Fruit fly (Drosophila melanogaster): Measurements from ENCODE around the gene CG17672.

The CG17672 gene

dm6 chr3L:13022160-13022853 lies 6.5 kb upstream of the CG17672 start, which contains the start of gene Adk2 (continued):
- TF ChIP-seq Dek (tag; optimal IDR thresholded peaks at IDR 0.05) (no peak), chinmo (GFP tag; IDR thresholded peaks at IDR 0.05; ENCODE audit: partially characterized antibody) (no peak), Mad (GFP tag; optimal IDR thresholded peaks at IDR 0.05) (no peak), CG18599 (GFP tag; optimal IDR thresholded peaks at IDR 0.05) (no peak), zen (tag; optimal IDR thresholded peaks at IDR 0.05) (no peak), cg (GFP tag; optimal IDR thresholded peaks at IDR 0.05) (peak; percentile 89), Med (GFP tag) (peak; percentile 89), pnt (GFP tag; optimal IDR thresholded peaks at IDR 0.05) (no peak), CG18764 (GFP tag; optimal IDR thresholded peaks at IDR 0.05) (peak; percentile 24), Blimp-1 (GFP tag; optimal IDR thresholded peaks at IDR 0.05) (peak; percentile 3), slbo (GFP tag; IDR thresholded peaks at IDR 0.05) (peak; percentile 79), CG15269 (tag; optimal IDR thresholded peaks at IDR 0.05) (no peak), H2.0 (GFP tag; IDR thresholded peaks at IDR 0.05) (peak; percentile 40; the same call in 1 of the 2 replicates), otp (GFP tag; IDR thresholded peaks at IDR 0.05) (no peak), CG7745 (tag; optimal IDR thresholded peaks at IDR 0.05) (no peak), CG33557 (GFP tag; optimal IDR thresholded peaks at IDR 0.05) (no peak), D19A (tag; optimal IDR thresholded peaks at IDR 0.05) (no peak), pum (GFP tag; optimal IDR thresholded peaks at IDR 0.05) (no peak), Nf-YC (tag; optimal IDR thresholded peaks at IDR 0.05) (no peak), Dll (GFP tag; IDR thresholded peaks at IDR 0.05; ENCODE audit: partially characterized antibody) (no peak), CG9609 (GFP tag; optimal IDR thresholded peaks at IDR 0.05) (peak; percentile 12), CG2889 (GFP tag; IDR thresholded peaks at IDR 0.05) (0 out of 3 replicates have a peak, but pooled peaks have one; percentile 47), HLH54F (GFP tag; optimal IDR thresholded peaks at IDR 0.05) (peak; percentile 23), CG11456 (GFP tag; IDR thresholded peaks at IDR 0.05) (peak; percentile 67; the same call in 1 of the 3 replicates), jing (GFP tag; optimal IDR thresholded peaks at IDR 0.05) (no peak), CG2199 (GFP tag; IDR thresholded peaks at IDR 0.05) (0 out of 3 replicates have a peak, but pooled peaks have one; percentile 19), MBD-R2 (GFP tag; IDR thresholded peaks at IDR 0.05) (peak; percentile 52; the same call in 1 of the 2 replicates), CG15011 (GFP tag; optimal IDR thresholded peaks at IDR 0.05) (no peak), CG18262 (tag; optimal IDR thresholded peaks at IDR 0.05) (no peak), hkb (optimal IDR thresholded peaks at IDR 0.05) (no peak), hkb (GFP tag; IDR thresholded peaks at IDR 0.05) (0 out of 2 replicates have a peak, but pooled peaks have one; percentile 26), ase (GFP tag; IDR thresholded peaks at IDR 0.05) (0 out of 3 replicates have a peak, but pooled peaks have one; percentile 25), trh (GFP tag; optimal IDR thresholded peaks at IDR 0.05) (no peak), H15 (GFP tag; IDR thresholded peaks at IDR 0.05) (0 out of 3 replicates have a peak, but pooled peaks have one; percentile 39), Optix (GFP tag; IDR thresholded peaks at IDR 0.05) (no peak), stwl (tag; optimal IDR thresholded peaks at IDR 0.05) (peak; percentile 27), NK7.1 (GFP tag; optimal IDR thresholded peaks at IDR 0.05) (no peak), CG11695 (GFP tag; IDR thresholded peaks at IDR 0.05) (0 out of 3 replicates have a peak, but pooled peaks have one; percentile 14), tin (GFP tag; optimal IDR thresholded peaks at IDR 0.05) (no peak), CG4404 (GFP tag; IDR thresholded peaks at IDR 0.05) (no peak), nmo (GFP tag; optimal IDR thresholded peaks at IDR 0.05) (no peak), tgo (GFP tag; IDR thresholded peaks at IDR 0.05) (peak; percentile 44; the same call in 2 of the 3 replicates), sr (GFP tag; IDR thresholded peaks at IDR 0.05) (0 out of 3 replicates have a peak, but pooled peaks have one; percentile 43), CG8924 (tag; optimal IDR thresholded peaks at IDR 0.05) (peak; percentile 75), CG17361 (GFP tag; IDR thresholded peaks at IDR 0.05) (no peak), Ada2b (GFP tag; IDR thresholded peaks at IDR 0.05) (peak; percentile 51), CG4328 (GFP tag; optimal IDR thresholded peaks at IDR 0.05) (no peak), exex (tag; optimal IDR thresholded peaks at IDR 0.05) (peak; percentile 44), CG6654 (GFP tag; optimal IDR thresholded peaks at IDR 0.05) (no peak), slp2 (GFP tag; optimal IDR thresholded peaks at IDR 0.05) (no peak)

All from whole organism, embryonic.